Worm (Caenorhabditis elegans) whole organism, L4 larva: ENCODE data around the gene rpl-36.

ENCODE experiments used
- F10B5.3 ChIP-seq: sonication (generic microtip); optimal IDR thresholded peaks from 2 replicates; lab custom pipeline; 2016; ENCODE audit warnings: mild to moderate bottlenecking, missing genetic modification characterization, missing compliant biosample characterization
- F37D6.2 ChIP-seq: sonication (generic microtip); optimal IDR thresholded peaks from 2 replicates; lab custom pipeline; 2016; ENCODE audit warnings: mild to moderate bottlenecking, missing genetic modification characterization, missing compliant biosample characterization
- F49E8.2 ChIP-seq: sonication (generic microtip); optimal IDR thresholded peaks from 2 replicates; lab custom pipeline; 2016; ENCODE audit warnings: missing compliant biosample characterization, mild to moderate bottlenecking, missing genetic modification characterization, borderline replicate concordance
- R02D3.7 ChIP-seq: fragments of 150-350 bp; sonication (generic microtip); optimal IDR thresholded peaks from 3 replicates; lab custom pipeline; 2014; ENCODE audit warnings: missing biosample characterization, missing genetic modification characterization
- T20F7.1 ChIP-seq: fragments of 200-800 bp; sonication (Bioruptor generic); optimal IDR thresholded peaks from 2 replicates; lab custom pipeline; 2018; ENCODE audit warnings: mild to moderate bottlenecking, missing genetic modification characterization, missing compliant biosample characterization
- Y105C5A.15 ChIP-seq: fragments of 200-800 bp; sonication (Bioruptor generic); IDR thresholded peaks from 2 replicates; pipeline ENCODE4 v1.3.6; 2022; ENCODE audit warnings: missing genetic modification characterization, missing compliant biosample characterization
- Y48G9A.11 ChIP-seq: fragments of 200-800 bp; sonication (Bioruptor generic); IDR thresholded peaks from 2 replicates; pipeline ENCODE4 v1.3.6; 2022; ENCODE audit warnings: missing genetic modification reagents, missing genetic modification characterization, missing compliant biosample characterization
- Y5F2A.4 ChIP-seq: fragments of 200-800 bp; sonication (Bioruptor generic); optimal IDR thresholded peaks from 2 replicates; lab custom pipeline; 2018; ENCODE audit warnings: mild to moderate bottlenecking, missing genetic modification characterization, missing compliant biosample characterization
- ZK337.2 ChIP-seq: fragments of 200-800 bp; sonication (Bioruptor generic); IDR thresholded peaks from 2 replicates; pipeline ENCODE4 v1.3.6; 2022; ENCODE audit warnings: missing genetic modification reagents, missing genetic modification characterization, missing compliant biosample characterization
- ZK546.5 ChIP-seq, 2 experiments: sonication (generic microtip); optimal IDR thresholded peaks; 2 replicates each; lab custom pipeline; 2017; ENCODE audit warnings: missing biosample characterization in 2 of 2, missing genetic modification characterization in 2 of 2
- aly-2 ChIP-seq: sonication (generic microtip); optimal IDR thresholded peaks from 2 replicates; lab custom pipeline; 2018; ENCODE audit warnings: missing biosample characterization, missing genetic modification characterization
- ceh-20 ChIP-seq: fragments of 200-800 bp; sonication (Bioruptor generic); IDR thresholded peaks from 2 replicates; pipeline ENCODE4 v1.3.6; 2022; ENCODE audit warnings: missing genetic modification reagents, missing genetic modification characterization, missing compliant biosample characterization
- ceh-28 ChIP-seq: fragments of 150-350 bp; optimal IDR thresholded peaks from 2 replicates; lab custom pipeline; 2014; ENCODE audit warnings: missing biosample characterization, missing genetic modification reagents, missing genetic modification characterization
- ctbp-1 ChIP-seq: fragments of 200-800 bp; sonication (Bioruptor generic); IDR thresholded peaks from 2 replicates; pipeline ENCODE4 v1.3.6; 2022; ENCODE audit warnings: missing genetic modification reagents, missing genetic modification characterization, missing compliant biosample characterization
- daf-12 ChIP-seq: fragments of 150-350 bp; optimal IDR thresholded peaks from 2 replicates; lab custom pipeline; 2014; ENCODE audit warnings: missing biosample characterization, missing genetic modification reagents, missing genetic modification characterization
- daf-16 ChIP-seq, 3 experiments: sonication (generic microtip); optimal IDR thresholded peaks; 2 replicates each; lab custom pipeline; 2016 to 2017; ENCODE audit warnings: missing genetic modification characterization in 3 of 3, missing genetic modification reagents in 3 of 3, mild to moderate bottlenecking in 2 of 3, missing compliant biosample characterization in 2 of 3, missing biosample characterization in 1 of 3, moderate library complexity in 1 of 3
- daf-19 ChIP-seq: fragments of 200-800 bp; sonication (Bioruptor generic); conservative IDR thresholded peaks from 2 replicates; pipeline ENCODE4 v1.3.6; 2022; ENCODE audit warnings: missing genetic modification characterization, missing compliant biosample characterization
- dmd-8 ChIP-seq: fragments of 200-800 bp; sonication (Bioruptor generic); IDR thresholded peaks from 2 replicates; pipeline ENCODE4 v1.3.6; 2022; ENCODE audit warnings: missing genetic modification characterization, missing compliant biosample characterization
- dpl-1 ChIP-seq: fragments of 150-350 bp; optimal IDR thresholded peaks from 2 replicates; lab custom pipeline; 2014; ENCODE audit warnings: missing biosample characterization, missing genetic modification reagents, missing genetic modification characterization
- duxl-1 ChIP-seq: sonication (generic microtip); optimal IDR thresholded peaks from 2 replicates; lab custom pipeline; 2016; ENCODE audit warnings: mild to moderate bottlenecking, missing genetic modification characterization, moderate library complexity, missing compliant biosample characterization; ENCODE audit not compliant: poor library complexity
- egl-27 ChIP-seq: sonication (generic microtip); optimal IDR thresholded peaks from 3 replicates; lab custom pipeline; 2017; ENCODE audit warnings: missing biosample characterization, missing genetic modification reagents, missing genetic modification characterization
- fkh-10 ChIP-seq: fragments of 150-350 bp; optimal IDR thresholded peaks from 2 replicates; lab custom pipeline; 2014; ENCODE audit warnings: missing biosample characterization, missing genetic modification reagents, missing genetic modification characterization
- gei-8 ChIP-seq: fragments of 200-800 bp; sonication (Bioruptor generic); optimal IDR thresholded peaks from 2 replicates; lab custom pipeline; 2018; ENCODE audit warnings: mild to moderate bottlenecking, missing genetic modification characterization, missing compliant biosample characterization
- hlh-11 ChIP-seq: fragments of 200-800 bp; sonication (Bioruptor generic); optimal IDR thresholded peaks from 2 replicates; lab custom pipeline; 2018; ENCODE audit warnings: mild to moderate bottlenecking, missing genetic modification characterization, missing compliant biosample characterization
- hmg-1.1 ChIP-seq: fragments of 200-800 bp; sonication (Bioruptor generic); IDR thresholded peaks from 2 replicates; pipeline ENCODE4 v1.3.6; 2022; ENCODE audit warnings: missing genetic modification reagents, missing genetic modification characterization, missing compliant biosample characterization
- lim-7 ChIP-seq: fragments of 200-800 bp; sonication (Bioruptor generic); IDR thresholded peaks from 2 replicates; pipeline ENCODE4 v1.3.6; 2022; ENCODE audit warnings: missing genetic modification characterization, missing compliant biosample characterization
- lin-15B ChIP-seq: fragments of 150-350 bp; sonication (generic microtip); optimal IDR thresholded peaks from 3 replicates; lab custom pipeline; 2014; ENCODE audit warnings: missing biosample characterization, missing genetic modification characterization
- lin-29 ChIP-seq: fragments of 200-800 bp; sonication (Bioruptor generic); IDR thresholded peaks from 2 replicates; pipeline ENCODE4 v1.3.6; 2022; ENCODE audit warnings: missing genetic modification reagents, missing genetic modification characterization, missing compliant biosample characterization
- lin-38 ChIP-seq: fragments of 200-800 bp; sonication (Bioruptor generic); IDR thresholded peaks from 2 replicates; pipeline ENCODE4 v1.3.6; 2022; ENCODE audit warnings: missing genetic modification reagents, missing genetic modification characterization, missing compliant biosample characterization
- lin-39 ChIP-seq: fragments of 150-350 bp; optimal IDR thresholded peaks from 2 replicates; lab custom pipeline; 2014; ENCODE audit warnings: missing biosample characterization, missing genetic modification reagents, missing genetic modification characterization
- lir-3 ChIP-seq: sonication (generic microtip); optimal IDR thresholded peaks from 2 replicates; lab custom pipeline; 2016; ENCODE audit warnings: mild to moderate bottlenecking, missing genetic modification characterization, missing compliant biosample characterization
- mxl-3 ChIP-seq: fragments of 200-800 bp; sonication (Bioruptor generic); optimal IDR thresholded peaks from 2 replicates; lab custom pipeline; 2018; ENCODE audit warnings: mild to moderate bottlenecking, missing genetic modification characterization, missing compliant biosample characterization
- nhr-111 ChIP-seq: fragments of 200-800 bp; sonication (Bioruptor generic); optimal IDR thresholded peaks from 2 replicates; lab custom pipeline; 2018; ENCODE audit warnings: mild to moderate bottlenecking, missing genetic modification characterization, missing compliant biosample characterization
- nhr-237 ChIP-seq: sonication (generic microtip); optimal IDR thresholded peaks from 2 replicates; lab custom pipeline; 2017; ENCODE audit warnings: missing biosample characterization, missing genetic modification characterization
- nhr-25 ChIP-seq: sonication (generic microtip); optimal IDR thresholded peaks from 2 replicates; lab custom pipeline; 2017; ENCODE audit warnings: missing genetic modification characterization, mild to moderate bottlenecking, missing compliant biosample characterization, antibody characterized with exemption, moderate library complexity, borderline replicate concordance; ENCODE audit not compliant: insufficient read depth
- nhr-28 ChIP-seq: fragments of 150-350 bp; optimal IDR thresholded peaks from 2 replicates; lab custom pipeline; 2014; ENCODE audit warnings: missing biosample characterization, missing genetic modification characterization
- nhr-41 ChIP-seq: fragments of 200-800 bp; sonication (Bioruptor generic); IDR thresholded peaks from 2 replicates; pipeline ENCODE4 v1.3.6; 2022; ENCODE audit warnings: missing genetic modification reagents, missing genetic modification characterization, missing compliant biosample characterization
- nhr-42 ChIP-seq: fragments of 200-800 bp; sonication (Bioruptor generic); IDR thresholded peaks from 2 replicates; pipeline ENCODE4 v1.3.6; 2022; ENCODE audit warnings: missing genetic modification characterization, missing compliant biosample characterization
- nhr-76 ChIP-seq: fragments of 150-350 bp; optimal IDR thresholded peaks from 2 replicates; lab custom pipeline; 2014; ENCODE audit warnings: missing biosample characterization, missing genetic modification characterization
- php-3 ChIP-seq: fragments of 200-800 bp; sonication (Bioruptor generic); IDR thresholded peaks from 2 replicates; pipeline ENCODE4 v1.3.6; 2022; ENCODE audit warnings: missing genetic modification reagents, missing genetic modification characterization, missing compliant biosample characterization
- set-16 ChIP-seq: fragments of 200-800 bp; sonication (Bioruptor generic); IDR thresholded peaks from 2 replicates; pipeline ENCODE4 v1.3.6; 2022; ENCODE audit warnings: missing genetic modification reagents, missing genetic modification characterization, missing compliant biosample characterization
- tag-97 ChIP-seq: fragments of 200-800 bp; sonication (Bioruptor generic); IDR thresholded peaks from 2 replicates; pipeline ENCODE4 v1.3.6; 2022; ENCODE audit warnings: missing genetic modification characterization, missing compliant biosample characterization
- unc-130 ChIP-seq: sonication (generic microtip); optimal IDR thresholded peaks from 2 replicates; lab custom pipeline; 2016; ENCODE audit warnings: missing genetic modification reagents, missing genetic modification characterization, missing compliant biosample characterization
- unc-39 ChIP-seq: sonication (generic microtip); optimal IDR thresholded peaks from 2 replicates; lab custom pipeline; 2017; ENCODE audit warnings: missing biosample characterization, missing genetic modification characterization
- vab-7 ChIP-seq: fragments of 200-800 bp; sonication (Bioruptor generic); IDR thresholded peaks from 2 replicates; pipeline ENCODE4 v1.3.6; 2022; ENCODE audit warnings: missing genetic modification reagents, missing genetic modification characterization, missing compliant biosample characterization
- zfp-2 ChIP-seq: sonication (generic microtip); optimal IDR thresholded peaks from 2 replicates; lab custom pipeline; 2016; ENCODE audit warnings: mild to moderate bottlenecking, missing genetic modification characterization, missing compliant biosample characterization
- zfp-3 ChIP-seq: fragments of 200-800 bp; sonication (Bioruptor generic); conservative IDR thresholded peaks from 2 replicates; pipeline ENCODE4 v1.3.6; 2022; ENCODE audit warnings: missing genetic modification reagents, missing genetic modification characterization, missing compliant biosample characterization
- zip-11 ChIP-seq: fragments of 200-800 bp; sonication (Bioruptor generic); IDR thresholded peaks from 2 replicates; pipeline ENCODE4 v1.3.6; 2022; ENCODE audit warnings: missing genetic modification characterization, missing compliant biosample characterization
- zip-2 ChIP-seq: fragments of 150-350 bp; optimal IDR thresholded peaks from 2 replicates; lab custom pipeline; 2014; ENCODE audit warnings: missing biosample characterization, missing genetic modification characterization
- ztf-11 ChIP-seq: fragments of 150-350 bp; optimal IDR thresholded peaks from 2 replicates; lab custom pipeline; 2014; ENCODE audit warnings: missing biosample characterization, missing genetic modification characterization
- ztf-7 ChIP-seq: fragments of 150-350 bp; optimal IDR thresholded peaks from 2 replicates; lab custom pipeline; 2014; ENCODE audit warnings: missing biosample characterization, missing genetic modification characterization

rpl-36 gene

DNA sequence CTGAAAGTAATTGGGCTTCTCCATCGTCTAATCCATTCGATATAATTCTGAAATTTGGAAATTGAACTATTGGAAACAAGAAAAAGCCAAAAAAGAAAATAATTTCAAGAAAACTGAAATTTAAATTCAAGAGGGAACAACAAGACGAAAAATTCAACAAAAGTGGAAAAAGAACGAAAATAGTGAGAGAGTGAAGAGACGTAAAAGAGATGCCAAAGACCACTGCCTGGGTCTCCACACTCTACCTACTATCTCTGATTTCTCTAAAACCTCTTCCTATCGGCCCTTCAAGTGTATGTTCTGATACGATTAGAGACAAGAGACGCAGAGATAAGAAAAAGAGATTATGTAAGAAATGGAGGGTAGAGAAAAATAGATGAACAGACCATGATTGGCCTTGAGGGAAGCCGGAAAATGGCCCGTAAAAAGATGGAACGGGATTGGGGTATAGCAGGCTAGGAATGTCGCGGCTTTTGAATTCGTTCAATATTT is 26.3 kb upstream of the rpl-36 start, which contains the start of gene ogt-1 (continued):
- TF ChIP-seq nhr-76 (tag; lab: Kevin White, UChicago): peak; percentile 25
- peak; percentile 64 for TF ChIP-seq lin-38 (GFP tag; lab: Robert Waterston, UW)
- TF ChIP-seq ceh-20 (GFP tag; lab: Robert Waterston, UW): peak; percentile 54; the same call in 1 of the 2 replicates
- no peak for TF ChIP-seq R02D3.7
- TF ChIP-seq gei-8 (GFP tag; lab: Kevin White, UChicago): no peak
- TF ChIP-seq nhr-111 (GFP tag; lab: Kevin White, UChicago): no peak
- TF ChIP-seq dmd-8 (GFP tag; lab: Robert Waterston, UW): no peak
- TF ChIP-seq F10B5.3 (tag; lab: Kevin White, UChicago): peak; percentile 32
- no peak for TF ChIP-seq aly-2
- TF ChIP-seq vab-7 (GFP tag; lab: Robert Waterston, UW): no peak
- no peak for TF ChIP-seq lin-15B (tag; lab: Kevin White, UChicago)
- 0 out of 2 replicates have a peak, but pooled peaks have one; percentile 34 for TF ChIP-seq daf-19 (GFP tag; lab: Robert Waterston, UW)
- no peak for TF ChIP-seq lim-7 (GFP tag; lab: Robert Waterston, UW)
- peak; percentile 35 for TF ChIP-seq nhr-25 (tag; lab: Kevin White, UChicago)
- TF ChIP-seq daf-12: no peak
- no peak for TF ChIP-seq nhr-41 (GFP tag; lab: Robert Waterston, UW)
- no peak for TF ChIP-seq lir-3 (tag; lab: Kevin White, UChicago)
- peak; percentile 40 for TF ChIP-seq F37D6.2
- TF ChIP-seq set-16 (GFP tag; lab: Robert Waterston, UW): no peak
- no peak for TF ChIP-seq fkh-10
- peak; percentile 84 for TF ChIP-seq ctbp-1
- TF ChIP-seq nhr-42 (GFP tag; lab: Robert Waterston, UW): no peak
- TF ChIP-seq hlh-11 (tag; lab: Kevin White, UChicago): peak; percentile 89
- TF ChIP-seq ztf-7 (tag; lab: Kevin White, UChicago): no peak
- no peak for TF ChIP-seq lin-29 (GFP tag; lab: Robert Waterston, UW)
- TF ChIP-seq dpl-1: peak; percentile 61
- TF ChIP-seq Y5F2A.4 (GFP tag; lab: Kevin White, UChicago): no peak
- peak; percentile 32 for TF ChIP-seq ceh-28 (tag; lab: Kevin White, UChicago)
- no peak for TF ChIP-seq ZK546.5 (tag; optimal IDR thresholded peaks at IDR 0.05; lab: Kevin White, UChicago)
- TF ChIP-seq zip-2 (tag; lab: Kevin White, UChicago): no peak
- TF ChIP-seq ztf-11: no peak
- no peak for TF ChIP-seq nhr-237 (tag; lab: Kevin White, UChicago)
- TF ChIP-seq Y48G9A.11 (GFP tag; lab: Robert Waterston, UW): no peak
- TF ChIP-seq nhr-28 (tag; lab: Kevin White, UChicago): peak; percentile 65
- TF ChIP-seq ZK337.2 (GFP tag; lab: Robert Waterston, UW): no peak
- 0 out of 2 replicates have a peak, but pooled peaks have one; percentile 36 for TF ChIP-seq php-3 (GFP tag; lab: Robert Waterston, UW)
- no peak for TF ChIP-seq unc-39 (tag; lab: Kevin White, UChicago)
- TF ChIP-seq T20F7.1: peak; percentile 74
- peak in 1 of 2 experiments; percentile 24 for TF ChIP-seq daf-16 (GFP tag; optimal IDR thresholded peaks at IDR 0.05; lab: Kevin White, UChicago)
- peak; percentile 82 for TF ChIP-seq daf-16 (tag; optimal IDR thresholded peaks at IDR 0.05; lab: Kevin White, UChicago)
- no peak for TF ChIP-seq tag-97
- no peak for TF ChIP-seq mxl-3
- TF ChIP-seq Y105C5A.15 (GFP tag; lab: Robert Waterston, UW): no peak
- no peak for TF ChIP-seq lin-39 (tag; lab: Kevin White, UChicago)
- peak; percentile 80 for TF ChIP-seq duxl-1 (tag; lab: Kevin White, UChicago)
- TF ChIP-seq unc-130 (GFP tag; lab: Kevin White, UChicago): no peak
- no peak for TF ChIP-seq zfp-3
- TF ChIP-seq F49E8.2 (tag; lab: Kevin White, UChicago): no peak
- TF ChIP-seq zfp-2: no peak
- no peak for TF ChIP-seq zip-11 (GFP tag; lab: Robert Waterston, UW)
- TF ChIP-seq hmg-1.1 (GFP tag; lab: Robert Waterston, UW): peak; percentile 82
- TF ChIP-seq egl-27: no peak
